Fruit fly (Drosophila melanogaster): Measurements from ENCODE around the gene CG11779.

The CG11779 gene

DNA sequence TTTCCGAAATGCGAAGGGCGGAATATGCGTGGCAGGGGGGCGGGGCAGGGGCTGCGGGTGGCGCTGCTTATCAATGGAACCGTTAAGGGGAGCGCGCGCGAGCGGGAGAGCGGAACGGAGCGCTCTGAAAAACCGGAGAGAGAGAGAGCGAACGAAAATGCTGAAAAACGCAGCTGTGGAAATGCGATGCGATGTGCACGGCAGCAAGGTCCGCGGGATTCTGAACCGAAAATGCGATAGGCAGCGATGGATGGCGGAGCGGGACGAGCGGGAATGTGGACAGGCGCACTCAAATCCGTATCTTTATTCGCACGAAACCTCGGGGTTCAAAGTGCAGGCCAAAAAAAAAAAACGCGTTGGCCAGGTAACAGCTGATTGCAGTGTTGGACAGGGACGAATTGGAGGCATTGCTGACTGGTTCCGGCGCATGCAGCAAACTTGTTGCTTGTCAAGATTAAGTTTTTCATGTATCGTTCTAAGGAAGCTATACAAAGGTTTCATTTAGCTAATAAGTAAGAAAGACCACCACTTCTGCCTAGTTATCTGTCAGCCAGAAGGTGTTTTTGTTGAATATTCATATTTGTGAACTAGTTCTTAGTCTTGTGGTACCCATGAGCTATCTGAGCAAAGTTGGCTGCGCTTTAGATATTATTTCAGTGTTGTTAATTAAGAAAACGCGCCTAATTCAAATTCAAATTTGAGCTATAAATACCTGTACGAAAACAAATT lies 12.0 kb downstream of the CG11779 start, which contains the start of gene Ppcs (continued):
- TF ChIP-seq dmrt11E (tag; optimal IDR thresholded peaks at IDR 0.05), result peak; percentile 21
- TF ChIP-seq ap (GFP tag; IDR thresholded peaks at IDR 0.05), result no peak
- peak; percentile 59 for TF ChIP-seq CG17385 (GFP tag; optimal IDR thresholded peaks at IDR 0.05)
- TF ChIP-seq CG14441 (GFP tag; IDR thresholded peaks at IDR 0.05), result no peak
- TF ChIP-seq HLH4C (GFP tag; IDR thresholded peaks at IDR 0.05; ENCODE audit: partially characterized antibody), result no peak
- peak; percentile 28 for TF ChIP-seq CG12219 (GFP tag; optimal IDR thresholded peaks at IDR 0.05)
- TF ChIP-seq aop (GFP tag; IDR thresholded peaks at IDR 0.05), result no peak
- no peak for TF ChIP-seq CG15479 (GFP tag; optimal IDR thresholded peaks at IDR 0.05)
- TF ChIP-seq TFAM (GFP tag; optimal IDR thresholded peaks at IDR 0.05), result no peak
- TF ChIP-seq CG8924 (tag; optimal IDR thresholded peaks at IDR 0.05), result peak; percentile 33
- peak; percentile 54 for TF ChIP-seq CG13894 (tag; optimal IDR thresholded peaks at IDR 0.05)
- TF ChIP-seq Dfd (GFP tag; optimal IDR thresholded peaks at IDR 0.05), result no peak
- TF ChIP-seq CG1602 (GFP tag; optimal IDR thresholded peaks at IDR 0.05), result peak; percentile 36
- TF ChIP-seq CG5180 (GFP tag; optimal IDR thresholded peaks at IDR 0.05), result peak; percentile 30
- peak; percentile 86 for TF ChIP-seq Hey (tag; optimal IDR thresholded peaks at IDR 0.05)
- TF ChIP-seq HmgZ (tag; optimal IDR thresholded peaks at IDR 0.05), result peak; percentile 62
- TF ChIP-seq gt (GFP tag; IDR thresholded peaks at IDR 0.05), result no peak
- TF ChIP-seq Adf1 (GFP tag; IDR thresholded peaks at IDR 0.05), result peak; percentile 55
- peak; percentile 40 for TF ChIP-seq Asciz (GFP tag; optimal IDR thresholded peaks at IDR 0.05)
- TF ChIP-seq nmo (GFP tag; optimal IDR thresholded peaks at IDR 0.05), result peak; percentile 69
- TF ChIP-seq CG32772 (GFP tag; IDR thresholded peaks at IDR 0.05), result peak; percentile 72
- TF ChIP-seq Blimp-1 (GFP tag; optimal IDR thresholded peaks at IDR 0.05), result peak; percentile 18
- TF ChIP-seq ttk (GFP tag; IDR thresholded peaks at IDR 0.05), result no peak
- peak; percentile 33 for TF ChIP-seq CG30020 (tag; optimal IDR thresholded peaks at IDR 0.05)
- no peak; the same call in 2 of the 3 replicates for TF ChIP-seq CG11560 (tag; IDR thresholded peaks at IDR 0.05)
- no peak for TF ChIP-seq cad (GFP tag; optimal IDR thresholded peaks at IDR 0.05)
- TF ChIP-seq gsb-n (tag; optimal IDR thresholded peaks at IDR 0.05), result peak; percentile 23
- TF ChIP-seq CG12299 (tag; optimal IDR thresholded peaks at IDR 0.05), result peak; percentile 20
- TF ChIP-seq CG7987 (GFP tag; optimal IDR thresholded peaks at IDR 0.05), result peak; percentile 13
- TF ChIP-seq h (optimal IDR thresholded peaks at IDR 0.05), result no peak
- no peak for TF ChIP-seq ham (GFP tag; IDR thresholded peaks at IDR 0.05)
- TF ChIP-seq fd3F (GFP tag; optimal IDR thresholded peaks at IDR 0.05), result peak; percentile 49
- TF ChIP-seq bab2 (GFP tag; optimal IDR thresholded peaks at IDR 0.05), result peak; percentile 48
- peak; percentile 39 for TF ChIP-seq Hr3 (GFP tag; optimal IDR thresholded peaks at IDR 0.05)
- peak; percentile 45; the same call in 1 of the 2 replicates for TF ChIP-seq klu (GFP tag; IDR thresholded peaks at IDR 0.05)
- peak; percentile 19 for TF ChIP-seq CG12071 (GFP tag; optimal IDR thresholded peaks at IDR 0.05)
- TF ChIP-seq CG9437 (GFP tag; optimal IDR thresholded peaks at IDR 0.05), result peak; percentile 57
- no peak for TF ChIP-seq ken (GFP tag; IDR thresholded peaks at IDR 0.05)
- peak; percentile 73 for TF ChIP-seq fu2 (GFP tag; optimal IDR thresholded peaks at IDR 0.05)
- peak; percentile 86 to 96 for TF ChIP-seq crp (GFP tag; optimal IDR thresholded peaks at IDR 0.05)
- TF ChIP-seq CG13123 (GFP tag; optimal IDR thresholded peaks at IDR 0.05), result peak; percentile 100
- TF ChIP-seq CG30403 (GFP tag; optimal IDR thresholded peaks at IDR 0.05), result peak; percentile 75
- peak; percentile 20 for TF ChIP-seq crc (GFP tag; optimal IDR thresholded peaks at IDR 0.05)
- peak; percentile 30 for TF ChIP-seq fd96Cb (tag; optimal IDR thresholded peaks at IDR 0.05)
- TF ChIP-seq CG2678 (tag; optimal IDR thresholded peaks at IDR 0.05), result peak; percentile 62
- TF ChIP-seq CG10654 (GFP tag; optimal IDR thresholded peaks at IDR 0.05), result peak; percentile 47
- TF ChIP-seq gcm2 (GFP tag; optimal IDR thresholded peaks at IDR 0.05), result peak; percentile 62
- TF ChIP-seq ase (GFP tag; IDR thresholded peaks at IDR 0.05), result no peak
- TF ChIP-seq tio (GFP tag; optimal IDR thresholded peaks at IDR 0.05), result peak; percentile 25
- peak; percentile 33 for TF ChIP-seq chn (GFP tag; optimal IDR thresholded peaks at IDR 0.05)

All from whole organism, embryonic.